Fruit fly (Drosophila melanogaster): ENCODE results near the gene CG4558.

CG4558 gene

DNA sequence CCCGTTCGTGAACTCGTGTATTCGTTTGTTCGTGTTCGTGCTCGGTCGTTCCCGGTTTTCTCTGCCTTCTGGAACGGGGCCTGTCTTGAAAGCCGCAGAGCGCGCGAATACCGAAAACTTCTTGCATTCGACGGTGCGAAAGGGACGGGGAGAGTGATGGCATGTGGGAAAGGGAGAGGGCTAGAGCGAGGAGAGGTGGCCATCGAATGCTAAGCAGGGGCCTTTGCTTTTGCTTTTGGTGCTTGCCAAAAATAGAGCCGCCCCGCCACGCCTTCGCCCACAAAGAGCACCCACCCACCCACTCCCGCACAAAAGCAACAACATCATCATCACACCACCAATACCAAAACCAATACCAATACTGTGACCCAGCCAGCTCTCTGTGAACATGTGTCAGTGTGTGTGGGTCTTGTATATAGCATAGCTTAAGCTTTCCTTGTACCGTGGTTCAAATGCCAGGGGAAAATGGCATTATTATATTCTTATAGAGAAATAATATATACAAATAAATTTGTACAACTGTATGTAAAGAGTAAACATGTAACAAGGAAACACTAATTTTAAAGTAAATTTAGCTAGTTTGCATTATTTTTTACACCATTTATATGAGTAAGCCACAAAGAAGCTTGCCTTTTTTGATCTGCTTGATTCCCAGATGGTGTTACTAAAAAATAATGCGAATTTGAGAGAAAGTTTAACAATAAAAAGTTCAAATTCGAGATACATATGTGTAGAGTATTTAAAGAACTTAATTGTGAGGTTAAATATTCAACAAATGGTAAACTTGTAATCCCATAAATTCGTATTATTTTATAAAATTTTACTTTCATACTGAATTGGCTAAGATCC is 17.8 kb downstream of the CG4558 start, which contains the start of gene CG14434 (continued):
- no peak for TF ChIP-seq hkb (optimal IDR thresholded peaks at IDR 0.05)
- peak; percentile 39; the same call in 1 of the 2 replicates for TF ChIP-seq hkb (GFP tag; IDR thresholded peaks at IDR 0.05)
- no peak for TF ChIP-seq pb (GFP tag; optimal IDR thresholded peaks at IDR 0.05)
- TF ChIP-seq al (GFP tag; IDR thresholded peaks at IDR 0.05), result 0 out of 2 replicates have a peak, but pooled peaks have one; percentile 24
- TF ChIP-seq CG3163 (GFP tag; optimal IDR thresholded peaks at IDR 0.05), result no peak
- TF ChIP-seq CG13894 (tag; optimal IDR thresholded peaks at IDR 0.05), result peak; percentile 76
- peak; percentile 76 for TF ChIP-seq CG15601 (tag; optimal IDR thresholded peaks at IDR 0.05)
- TF ChIP-seq CG9932 (GFP tag; IDR thresholded peaks at IDR 0.05), result peak; percentile 47
- 0 out of 2 replicates have a peak, but pooled peaks have one; percentile 44 for TF ChIP-seq CG32772 (GFP tag; IDR thresholded peaks at IDR 0.05)
- TF ChIP-seq gsb-n (tag; optimal IDR thresholded peaks at IDR 0.05), result peak; percentile 75
- TF ChIP-seq CG3847 (GFP tag; IDR thresholded peaks at IDR 0.05), result peak; percentile 52; the same call in 1 of the 2 replicates
- no peak for TF ChIP-seq otp (GFP tag; IDR thresholded peaks at IDR 0.05)
- TF ChIP-seq lab (GFP tag; optimal IDR thresholded peaks at IDR 0.05), result peak; percentile 55
- no peak for TF ChIP-seq Lim3 (GFP tag; IDR thresholded peaks at IDR 0.05)
- peak; percentile 65 for TF ChIP-seq Vsx1 (GFP tag; optimal IDR thresholded peaks at IDR 0.05)
- peak; percentile 88 for TF ChIP-seq Meics (GFP tag; optimal IDR thresholded peaks at IDR 0.05)
- TF ChIP-seq Ssrp (tag; optimal IDR thresholded peaks at IDR 0.05), result peak; percentile 88
- peak; percentile 87 for TF ChIP-seq CG12659 (GFP tag; optimal IDR thresholded peaks at IDR 0.05)
- TF ChIP-seq CG12104 (GFP tag; optimal IDR thresholded peaks at IDR 0.05), result peak; percentile 86
- TF ChIP-seq sisA (GFP tag; IDR thresholded peaks at IDR 0.05), result peak; percentile 58; the same call in 1 of the 2 replicates
- peak; percentile 77 for TF ChIP-seq tin (GFP tag; optimal IDR thresholded peaks at IDR 0.05)
- peak; percentile 49; the same call in 3 of the 4 replicates for TF ChIP-seq Gug (GFP tag; IDR thresholded peaks at IDR 0.05)
- peak; percentile 85 for TF ChIP-seq bcd (GFP tag; optimal IDR thresholded peaks at IDR 0.05)
- peak; percentile 90 for TF ChIP-seq CG30403 (GFP tag; optimal IDR thresholded peaks at IDR 0.05)
- TF ChIP-seq CG13296 (GFP tag; optimal IDR thresholded peaks at IDR 0.05), result peak; percentile 64
- TF ChIP-seq CG6175 (GFP tag; IDR thresholded peaks at IDR 0.05), result no peak
- TF ChIP-seq kni (GFP tag; optimal IDR thresholded peaks at IDR 0.05), result no peak
- TF ChIP-seq dimm (GFP tag; IDR thresholded peaks at IDR 0.05), result no peak
- TF ChIP-seq BtbVII (GFP tag; optimal IDR thresholded peaks at IDR 0.05), result peak; percentile 78
- TF ChIP-seq CG11695 (GFP tag; IDR thresholded peaks at IDR 0.05), result peak; percentile 72; the same call in 2 of the 3 replicates
- TF ChIP-seq peb (GFP tag; IDR thresholded peaks at IDR 0.05), result 0 out of 2 replicates have a peak, but pooled peaks have one; percentile 9
- peak; percentile 46 for TF ChIP-seq sd (tag; optimal IDR thresholded peaks at IDR 0.05)
- peak; percentile 39 for TF ChIP-seq tap (tag; optimal IDR thresholded peaks at IDR 0.05)
- TF ChIP-seq stc (GFP tag; IDR thresholded peaks at IDR 0.05), result no peak
- TF ChIP-seq usp (GFP tag; optimal IDR thresholded peaks at IDR 0.05), result no peak
- TF ChIP-seq CG6272 (GFP tag; IDR thresholded peaks at IDR 0.05), result no peak
- TF ChIP-seq CG31365 (tag; optimal IDR thresholded peaks at IDR 0.05), result no peak
- TF ChIP-seq hb (GFP tag; IDR thresholded peaks at IDR 0.05; ENCODE audit: partially characterized antibody), result no peak
- peak; percentile 87 for TF ChIP-seq CG10979 (tag; optimal IDR thresholded peaks at IDR 0.05)
- no peak for TF ChIP-seq D (optimal IDR thresholded peaks at IDR 0.05)
- peak; percentile 92 for TF ChIP-seq D (GFP tag; optimal IDR thresholded peaks at IDR 0.05)
- peak; percentile 74 for TF ChIP-seq CG1602 (GFP tag; optimal IDR thresholded peaks at IDR 0.05)
- peak; percentile 40 for TF ChIP-seq CG3838 (GFP tag; optimal IDR thresholded peaks at IDR 0.05)
- peak; percentile 26 for TF ChIP-seq Antp (GFP tag; optimal IDR thresholded peaks at IDR 0.05)
- peak; percentile 73 for TF ChIP-seq CG1529 (GFP tag; optimal IDR thresholded peaks at IDR 0.05)
- no peak for TF ChIP-seq Dip2 (GFP tag; IDR thresholded peaks at IDR 0.05)
- no peak for TF ChIP-seq wdn (GFP tag; IDR thresholded peaks at IDR 0.05)
- TF ChIP-seq CG8359 (GFP tag; optimal IDR thresholded peaks at IDR 0.05; ENCODE audit: borderline replicate concordance), result peak; percentile 26
- TF ChIP-seq Ptx1 (GFP tag; IDR thresholded peaks at IDR 0.05), result peak; percentile 64
- TF ChIP-seq Hsf (GFP tag; optimal IDR thresholded peaks at IDR 0.05), result peak; percentile 74

All from whole organism, embryonic.